Worm (Caenorhabditis elegans): ENCODE data around the gene eif-2Balpha.

DNA sequence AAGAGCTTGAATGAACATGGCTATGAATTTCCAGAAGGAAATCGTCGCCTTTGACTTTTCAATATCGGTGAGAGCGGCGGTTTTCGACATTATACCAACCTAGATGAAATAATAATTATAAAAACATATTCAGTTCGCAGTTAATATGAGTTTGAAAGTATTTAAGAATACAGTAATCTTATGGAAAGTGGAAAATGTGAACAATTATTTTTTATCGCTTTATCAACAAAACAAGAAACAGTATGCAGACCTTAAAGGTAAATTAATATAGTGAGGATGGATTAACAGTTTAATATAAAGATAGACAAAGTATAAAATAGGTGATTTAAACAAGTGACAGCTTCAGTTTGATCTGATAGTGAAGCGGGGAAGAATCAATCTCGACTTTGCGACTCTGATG is 15.5 kb downstream of the eif-2Balpha start, which contains the start of gene C48B4.6:
- TF ChIP-seq F13H6.1 (tag; optimal IDR thresholded peaks at IDR 0.05), result no peak
- no peak for TF ChIP-seq hlh-13 (GFP tag; optimal IDR thresholded peaks at IDR 0.05)
- TF ChIP-seq pros-1 (tag; optimal IDR thresholded peaks at IDR 0.05), result no peak
- TF ChIP-seq ttx-3 (tag; optimal IDR thresholded peaks at IDR 0.05), result no peak
- no peak for TF ChIP-seq fkh-10 (GFP tag; optimal IDR thresholded peaks at IDR 0.05)
- TF ChIP-seq nfya-1 (tag; optimal IDR thresholded peaks at IDR 0.05), result no peak
- no peak for TF ChIP-seq sox-2 (GFP tag; IDR thresholded peaks at IDR 0.05)
- TF ChIP-seq nhr-11 (tag; optimal IDR thresholded peaks at IDR 0.05), result no peak
- TF ChIP-seq unc-42 (tag; optimal IDR thresholded peaks at IDR 0.05), result no peak
- no peak for TF ChIP-seq ama-1 (optimal IDR thresholded peaks at IDR 0.05)
- TF ChIP-seq ceh-6 (GFP tag; optimal IDR thresholded peaks at IDR 0.05), result no peak
